Fruit fly (Drosophila melanogaster): ENCODE results near the gene CG43248.
A peak's percentile ranks its signal among the peaks of the same experiment; 100 is the strongest.

The CG43248 gene

dm6 chr3L:15530071-15530470, 1.2 kb downstream of the CG43248 start:
- peak; percentile 71 for TF ChIP-seq noc (tag; optimal IDR thresholded peaks at IDR 0.05)

- TF ChIP-seq noc (tag; optimal IDR thresholded peaks at IDR 0.05), result no peak
Measured at dm6 chr3L:15529143-15529542, 2.1 kb downstream of the CG43248 start, which contains the start of gene obst-H. obst-H (minus strand) TSS chr3L:15529243.

dm6 chr3L:15528096-15528495, 3.2 kb downstream of the CG43248 start, which contains the start of gene CG42728:
CG42728 (minus strand) TSS chr3L:15528196.
- no peak for TF ChIP-seq noc (tag; optimal IDR thresholded peaks at IDR 0.05)

DNA sequence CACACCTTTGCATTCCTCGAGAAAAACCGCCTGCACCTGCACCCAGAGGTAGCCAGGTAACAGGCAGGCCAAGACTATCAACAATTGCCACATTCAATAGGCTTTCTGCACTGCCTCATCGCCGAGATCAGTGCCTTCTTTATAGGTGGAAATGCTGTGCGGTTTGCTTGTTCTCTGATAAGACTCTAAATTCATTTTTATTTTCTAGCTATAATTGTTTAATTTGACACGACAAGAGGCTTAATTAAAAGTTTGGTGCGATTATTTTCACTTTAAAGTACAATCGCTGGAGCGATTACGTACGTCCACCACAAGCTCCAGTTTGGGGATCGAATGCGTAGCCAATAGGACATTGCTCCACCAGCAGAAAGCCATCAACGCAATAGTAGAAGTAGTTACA, 3.9 kb downstream of the CG43248 start, which contains the start of gene CG42729:
TSS of gene CG42729 (minus strand) at position 101 of the 400 bp plus-strand sequence.
- TF ChIP-seq noc (tag; optimal IDR thresholded peaks at IDR 0.05), result no peak

- TF ChIP-seq noc (tag; optimal IDR thresholded peaks at IDR 0.05), result no peak
Measured at dm6 chr3L:15526712-15527111, 4.6 kb downstream of the CG43248 start, which contains the start of gene CG33985. CG33985 (minus strand) TSS chr3L:15526812.

- TF ChIP-seq noc (tag; optimal IDR thresholded peaks at IDR 0.05), result no peak
Measured at dm6 chr3L:15525153-15525552, 6.1 kb downstream of the CG43248 start, which contains the start of gene CG33986. CG33986 (minus strand) TSS chr3L:15525253.

- TF ChIP-seq noc (tag; optimal IDR thresholded peaks at IDR 0.05), result no peak
Measured at dm6 chr3L:15523806-15524346, 7.4 kb downstream of the CG43248 start, which contains the start of gene CG7945. CG7945 (minus strand) TSS chr3L:15524137.

dm6 chr3L:15520320-15520719, 11.0 kb downstream of the CG43248 start, which contains the start of gene yellow-k:
yellow-k (plus strand) TSS chr3L:15520620.
- no peak for TF ChIP-seq noc (tag; optimal IDR thresholded peaks at IDR 0.05)

DNA sequence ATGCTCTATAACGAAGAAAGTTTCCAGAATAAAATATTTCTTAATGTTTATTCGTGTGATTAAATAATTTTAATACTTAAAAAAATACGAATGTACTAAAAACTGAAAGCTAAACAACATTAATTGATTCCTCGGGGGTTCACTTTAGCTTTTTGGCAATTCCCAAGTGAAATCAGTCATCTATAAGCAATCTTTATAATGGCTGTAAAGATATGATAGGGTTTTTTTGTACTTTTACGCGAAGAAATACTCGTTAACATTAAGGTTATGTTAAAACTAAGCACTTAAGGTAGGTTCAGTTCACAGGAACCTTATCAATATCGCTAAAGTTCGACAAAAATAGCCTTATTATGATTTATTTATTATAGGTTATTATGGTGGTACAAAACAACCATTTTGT, 11.4 kb downstream of the CG43248 start:
- no peak for TF ChIP-seq noc (tag; optimal IDR thresholded peaks at IDR 0.05)

DNA sequence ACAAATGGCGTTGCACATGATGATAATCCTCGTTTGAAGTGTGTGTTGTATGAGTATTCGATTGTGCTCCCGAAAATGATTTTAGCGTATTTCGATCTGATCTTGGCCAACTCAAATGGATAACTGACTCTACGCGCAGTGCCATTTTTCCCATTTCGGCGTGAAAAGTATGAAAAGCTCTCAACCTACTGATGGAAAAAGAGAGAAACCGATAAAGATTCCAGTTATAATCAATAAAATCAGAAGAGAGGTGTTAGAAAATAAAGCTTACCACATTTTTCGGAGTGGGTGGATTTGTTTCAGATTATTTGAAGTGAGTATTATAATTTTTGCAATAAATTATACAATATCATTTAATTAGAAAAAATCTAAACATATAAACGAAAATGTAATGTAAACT, 11.8 kb downstream of the CG43248 start, which contains the start of gene mex1:
TSS of gene mex1 (minus strand) at position 101 of the 400 bp plus-strand sequence.
- TF ChIP-seq noc (tag; optimal IDR thresholded peaks at IDR 0.05), result no peak

DNA sequence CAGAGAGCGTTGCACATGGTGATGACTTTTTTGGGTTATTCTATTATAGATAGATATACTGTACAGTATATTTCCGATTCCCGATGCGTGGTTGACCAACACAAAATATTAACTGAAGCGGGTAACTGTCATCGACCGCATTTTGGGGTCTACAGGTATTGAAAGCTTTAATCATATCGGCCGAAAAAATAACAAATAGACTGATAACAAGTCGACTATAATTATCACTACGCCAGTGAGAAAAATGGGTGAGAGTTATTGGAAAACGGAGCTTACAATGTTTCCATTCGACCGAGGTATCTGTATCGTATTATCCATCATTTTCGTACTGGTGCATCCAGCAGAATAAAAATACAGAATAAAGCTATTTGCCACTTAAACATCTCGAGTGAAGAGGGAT, 12.9 kb downstream of the CG43248 start:
- no peak for TF ChIP-seq noc (tag; optimal IDR thresholded peaks at IDR 0.05)

dm6 chr3L:15517508-15517907, 13.8 kb downstream of the CG43248 start:
- TF ChIP-seq noc (tag; optimal IDR thresholded peaks at IDR 0.05), result no peak

dm6 chr3L:15516956-15517355, 14.3 kb downstream of the CG43248 start, which contains the start of gene CG13454:
CG13454 (minus strand) TSS chr3L:15517056.
- no peak for TF ChIP-seq noc (tag; optimal IDR thresholded peaks at IDR 0.05)

DNA sequence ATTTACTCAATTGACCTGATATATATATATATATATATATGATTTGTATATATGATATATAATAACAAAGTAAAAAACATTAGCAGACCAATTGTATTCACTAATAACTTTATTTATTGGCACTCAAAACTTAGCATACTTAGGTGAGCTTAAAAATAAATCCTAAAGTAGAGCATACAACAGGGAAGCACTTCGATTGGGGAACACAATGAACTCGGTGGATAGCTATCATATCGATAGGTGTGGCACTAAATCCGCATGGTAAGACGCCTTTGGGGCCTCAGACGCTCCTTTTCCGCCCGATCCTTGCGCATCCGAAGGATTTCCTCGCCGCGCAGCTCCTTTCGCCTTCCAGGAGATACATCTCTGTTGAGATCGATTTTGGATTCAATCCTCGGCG, 14.8 kb downstream of the CG43248 start:
- no peak for TF ChIP-seq noc (tag; optimal IDR thresholded peaks at IDR 0.05)

- peak; percentile 3 for TF ChIP-seq noc (tag; optimal IDR thresholded peaks at IDR 0.05)
Measured at dm6 chr3L:15514814-15515495, 16.3 kb downstream of the CG43248 start.

DNA sequence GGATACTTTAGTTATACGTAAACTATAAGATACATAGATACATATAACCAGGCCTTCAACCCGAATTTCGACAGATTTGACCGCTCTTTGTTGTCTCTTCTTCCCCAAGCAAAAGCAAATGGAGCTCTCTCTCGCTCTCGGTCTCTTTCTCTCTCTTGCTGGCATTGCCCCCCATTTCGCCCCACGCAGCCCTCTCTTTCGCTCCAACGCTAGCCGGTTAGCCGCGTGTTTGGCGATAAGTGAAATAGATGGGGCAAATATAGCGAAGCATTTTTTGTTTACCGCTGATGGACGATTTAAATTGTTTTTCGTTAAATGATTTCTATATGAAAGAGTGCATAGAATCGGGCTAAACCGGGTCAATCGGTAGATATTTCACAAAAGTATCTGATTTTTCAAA, 16.9 kb downstream of the CG43248 start:
- peak; percentile 61 for TF ChIP-seq noc (tag; optimal IDR thresholded peaks at IDR 0.05)

DNA sequence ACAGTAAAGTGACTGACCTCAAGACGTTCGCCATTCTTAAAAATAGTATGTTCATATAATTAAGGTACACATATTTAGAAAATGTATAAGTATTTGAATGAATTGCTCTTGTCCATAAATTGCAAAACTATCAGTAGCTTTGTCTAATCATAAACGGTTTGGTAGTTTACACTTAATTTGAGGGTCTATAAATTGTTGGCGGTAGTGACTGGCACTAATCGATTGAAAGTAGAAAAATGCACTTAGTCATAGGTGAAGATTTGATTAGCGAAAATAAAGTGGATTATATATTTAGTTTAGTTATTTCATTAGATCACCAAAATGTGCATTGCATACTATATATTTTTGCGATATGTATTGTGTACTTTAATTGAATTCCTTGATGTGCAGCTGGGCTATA, 17.5 kb downstream of the CG43248 start:
- TF ChIP-seq noc (tag; optimal IDR thresholded peaks at IDR 0.05), result peak; percentile 42

Measured in whole organism, larva.